Worm (Caenorhabditis elegans) whole organism, early embryonic: ENCODE measurements around the gene T04A8.8.
"Not testable (repeated sequence)": the region's sequence is repeated elsewhere in the genome, so short reads cannot be mapped to it uniquely, and the experiment has no call there.

Experiments used
- ama-1 ChIP-seq: fragments of 150-350 bp; optimal IDR thresholded peaks from 2 replicates; lab custom pipeline; 2014
- ceh-13 ChIP-seq: fragments of 200-800 bp; sonication (Bioruptor generic); optimal IDR thresholded peaks from 2 replicates; lab custom pipeline; 2018; ENCODE audit warnings: mild to moderate bottlenecking, missing genetic modification characterization, missing compliant biosample characterization
- ets-7 ChIP-seq: sonication (generic microtip); optimal IDR thresholded peaks from 2 replicates; lab custom pipeline; 2016; ENCODE audit warnings: missing genotype, missing genetic modification characterization, missing compliant biosample characterization
- flt-1 ChIP-seq: fragments of 200-800 bp; sonication (Bioruptor generic); IDR thresholded peaks from 2 replicates; pipeline ENCODE4 v1.3.6; 2022; ENCODE audit warnings: missing genetic modification characterization, missing compliant biosample characterization
- hnd-1 ChIP-seq: sonication (generic microtip); optimal IDR thresholded peaks from 2 replicates; lab custom pipeline; 2016; ENCODE audit warnings: missing genetic modification characterization, missing compliant biosample characterization
- scrt-1 ChIP-seq: fragments of 200-800 bp; sonication (Bioruptor generic); IDR thresholded peaks from 2 replicates; pipeline ENCODE4 v1.3.6; 2022; ENCODE audit warnings: missing genetic modification characterization, missing compliant biosample characterization
- sea-1 ChIP-seq: fragments of 200-800 bp; sonication (Bioruptor generic); conservative IDR thresholded peaks from 2 replicates; pipeline ENCODE4 v1.3.6; 2022; ENCODE audit warnings: missing genetic modification characterization, missing compliant biosample characterization
- tbx-11 ChIP-seq: fragments of 200-800 bp; sonication (Bioruptor generic); IDR thresholded peaks from 2 replicates; pipeline ENCODE4 v1.3.6; 2022; ENCODE audit warnings: missing genetic modification characterization, missing compliant biosample characterization
- tbx-37 ChIP-seq: fragments of 200-800 bp; sonication (Bioruptor generic); conservative IDR thresholded peaks from 2 replicates; pipeline ENCODE4 v1.3.6; 2022; ENCODE audit warnings: missing genetic modification reagents, missing genetic modification characterization, missing compliant biosample characterization
- tra-4 ChIP-seq: sonication (generic microtip); optimal IDR thresholded peaks from 2 replicates; lab custom pipeline; 2017; ENCODE audit warnings: missing genetic modification characterization, missing compliant biosample characterization

The T04A8.8 gene

ce11 chrIII:4739975-4740374 lies 46.2 kb downstream of the T04A8.8 start, which contains the start of gene ras-2:
Gene ras-2, minus strand, starts transcription at chrIII:4740075.
- TF ChIP-seq flt-1 (GFP tag; lab: Robert Waterston, UW): no peak
- no peak for TF ChIP-seq tbx-37

- TF ChIP-seq scrt-1 (GFP tag; lab: Robert Waterston, UW): no peak
- no peak for TF ChIP-seq tbx-11 (GFP tag; lab: Robert Waterston, UW)
- no peak for TF ChIP-seq tbx-37
- no peak for TF ChIP-seq hnd-1
- no peak for TF ChIP-seq sea-1 (GFP tag; lab: Robert Waterston, UW)
- no peak for TF ChIP-seq ama-1 (lab: Kevin White, UChicago)
- TF ChIP-seq ets-7 (tag; lab: Kevin White, UChicago): no peak
- no peak for TF ChIP-seq tra-4 (tag; lab: Kevin White, UChicago)
- no peak for TF ChIP-seq ceh-13 (GFP tag; lab: Kevin White, UChicago)
These were observed 47.0 kb downstream of the T04A8.8 start for ce11 chrIII:4740820-4741219.

- not testable (repeated sequence) for TF ChIP-seq sea-1 (GFP tag; lab: Robert Waterston, UW); hnd-1; tra-4 (tag; lab: Kevin White, UChicago)
These were observed 48.8 kb downstream of the T04A8.8 start, which contains the start of gene twk-6 for ce11 chrIII:4742620-4743019. Gene twk-6, plus strand, starts transcription at chrIII:4742920.
